Fruit fly (Drosophila melanogaster): ENCODE results near the gene PCID2.

- TF ChIP-seq tj (GFP tag; optimal IDR thresholded peaks at IDR 0.05) (no peak), Clk (GFP tag; optimal IDR thresholded peaks at IDR 0.05) (no peak), bab1 (GFP tag; optimal IDR thresholded peaks at IDR 0.05) (no peak), kay (GFP tag; ENCODE audit: borderline replicate concordance) (no peak), cic (GFP tag; optimal IDR thresholded peaks at IDR 0.05) (no peak), CG33017 (tag; optimal IDR thresholded peaks at IDR 0.05) (no peak), Crg-1 (GFP tag; optimal IDR thresholded peaks at IDR 0.05) (no peak), CG5204 (GFP tag; optimal IDR thresholded peaks at IDR 0.05) (no peak)
These were observed at the start of gene PCID2 for dm6 chr3L:11626229-11626826.
